Fruit fly (Drosophila melanogaster): Measurements from ENCODE around the gene Strump.

DNA sequence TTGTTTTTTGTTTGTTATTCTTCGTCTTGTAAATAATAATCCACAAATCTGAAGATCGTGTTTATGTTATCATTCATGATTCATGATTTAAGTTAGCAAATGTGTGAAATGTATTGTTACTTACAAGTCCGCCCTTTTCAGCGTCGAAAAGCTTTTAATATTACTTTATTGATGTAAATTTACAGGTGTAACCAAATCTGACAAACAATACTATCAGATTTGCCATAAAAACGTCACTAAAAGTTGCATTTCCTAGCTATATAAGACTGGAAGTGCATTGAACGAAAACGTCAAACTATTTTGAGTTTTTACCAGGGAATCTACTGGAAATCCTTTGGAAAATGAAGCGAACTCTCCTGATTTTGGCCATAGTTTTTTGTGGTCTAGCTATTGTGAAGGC lies 39.6 kb upstream of the Strump start, which contains the start of gene CG33258:
- TF ChIP-seq topi (GFP tag; optimal IDR thresholded peaks at IDR 0.05) (no peak), fd59A (GFP tag; optimal IDR thresholded peaks at IDR 0.05) (no peak), Sox15 (GFP tag; optimal IDR thresholded peaks at IDR 0.05) (no peak), CG8119 (GFP tag; IDR thresholded peaks at IDR 0.05) (no peak), lz (GFP tag; optimal IDR thresholded peaks at IDR 0.05) (no peak)
